Fruit fly (Drosophila melanogaster) whole organism, embryonic: Measurements from ENCODE around the gene Iru.
A peak's percentile ranks its signal among the peaks of the same experiment; 100 is the strongest.

ENCODE experiments used
- Ada2b ChIP-seq: fragments of 200-800 bp; sonication (Bioruptor generic); IDR thresholded peaks from 2 replicates; pipeline ENCODE4 v1.3.6; 2022; ENCODE audit warnings: missing biosample characterization, missing genetic modification characterization
- Antp ChIP-seq: fragments of 200-800 bp; sonication (Bioruptor generic); optimal IDR thresholded peaks from 3 replicates; lab custom pipeline; 2016; ENCODE audit warnings: missing biosample characterization, missing genetic modification characterization
- Bgb ChIP-seq: fragments of 200-800 bp; sonication (Bioruptor generic); IDR thresholded peaks from 2 replicates; pipeline ENCODE4 v1.3.6; 2022; ENCODE audit warnings: missing biosample characterization, missing genetic modification characterization; ENCODE audit not compliant: partially characterized antibody
- CG11247 ChIP-seq: fragments of 200-800 bp; sonication (Bioruptor generic); IDR thresholded peaks from 2 replicates; pipeline ENCODE4 v1.3.6; 2022; ENCODE audit warnings: missing biosample characterization, missing genetic modification characterization
- CG12104 ChIP-seq: fragments of 200-800 bp; sonication (Bioruptor generic); optimal IDR thresholded peaks from 3 replicates; lab custom pipeline; 2016; ENCODE audit warnings: missing biosample characterization, missing genetic modification characterization
- CG15011 ChIP-seq: fragments of 200-800 bp; sonication (Bioruptor generic); optimal IDR thresholded peaks from 3 replicates; lab custom pipeline; 2018; ENCODE audit warnings: missing biosample characterization, mild to moderate bottlenecking, missing genetic modification characterization
- CG17359 ChIP-seq: fragments of 200-800 bp; sonication (Bioruptor generic); optimal IDR thresholded peaks from 3 replicates; lab custom pipeline; 2018; ENCODE audit warnings: missing biosample characterization, mild to moderate bottlenecking, missing genetic modification characterization, moderate library complexity
- CG17385 ChIP-seq: fragments of 200-800 bp; sonication (Bioruptor generic); optimal IDR thresholded peaks from 3 replicates; lab custom pipeline; 2018; ENCODE audit warnings: missing biosample characterization, mild to moderate bottlenecking, missing genetic modification characterization
- CG18599 ChIP-seq: fragments of 200-800 bp; sonication (Bioruptor generic); optimal IDR thresholded peaks from 3 replicates; lab custom pipeline; 2017; ENCODE audit warnings: missing biosample characterization, missing genetic modification characterization, mild to moderate bottlenecking, moderate library complexity, missing genetic modification reagents
- CG18619 ChIP-seq: fragments of 200-800 bp; sonication (Bioruptor generic); optimal IDR thresholded peaks from 3 replicates; lab custom pipeline; 2017; ENCODE audit warnings: missing biosample characterization, mild to moderate bottlenecking, missing genetic modification characterization
- CG2120 ChIP-seq: fragments of 200-800 bp; sonication (Bioruptor generic); optimal IDR thresholded peaks from 3 replicates; lab custom pipeline; 2016; ENCODE audit warnings: missing biosample characterization, missing genetic modification characterization
- CG33557 ChIP-seq: fragments of 200-800 bp; sonication (Bioruptor generic); optimal IDR thresholded peaks from 2 replicates; lab custom pipeline; 2019; ENCODE audit warnings: missing biosample characterization, mild to moderate bottlenecking, missing genetic modification characterization, moderate library complexity
- CG34224 ChIP-seq: fragments of 200-800 bp; sonication (Bioruptor generic); IDR thresholded peaks from 3 replicates; pipeline ENCODE4 v1.3.6; 2022; ENCODE audit warnings: missing biosample characterization, missing genetic modification characterization; ENCODE audit not compliant: partially characterized antibody
- CG34422 ChIP-seq: fragments of 200-800 bp; sonication (Bioruptor generic); IDR thresholded peaks from 3 replicates; pipeline ENCODE4 v1.3.6; 2022; ENCODE audit warnings: missing biosample characterization, missing genetic modification characterization
- CG3838 ChIP-seq: fragments of 200-800 bp; sonication (Bioruptor generic); optimal IDR thresholded peaks from 3 replicates; lab custom pipeline; 2016; ENCODE audit warnings: missing biosample characterization, missing genetic modification characterization
- CG43689 ChIP-seq: fragments of 200-800 bp; sonication (Bioruptor generic); IDR thresholded peaks from 2 replicates; pipeline ENCODE4 v1.3.6; 2022; ENCODE audit warnings: missing biosample characterization, missing genetic modification characterization
- CrebB ChIP-seq: fragments of 200-800 bp; sonication (Bioruptor generic); optimal IDR thresholded peaks from 3 replicates; lab custom pipeline; 2018; ENCODE audit warnings: missing biosample characterization, mild to moderate bottlenecking, missing genetic modification characterization
- Dad ChIP-seq: fragments of 200-800 bp; sonication (Bioruptor generic); optimal IDR thresholded peaks from 3 replicates; lab custom pipeline; 2016; ENCODE audit warnings: missing biosample characterization, missing genetic modification characterization
- Dll ChIP-seq: fragments of 200-800 bp; sonication (Bioruptor generic); IDR thresholded peaks from 4 replicates; pipeline ENCODE4 v1.3.6; 2022; ENCODE audit warnings: missing biosample characterization, missing genetic modification characterization; ENCODE audit not compliant: partially characterized antibody
- Dref ChIP-seq: fragments of 200-800 bp; sonication (Bioruptor generic); IDR thresholded peaks from 2 replicates; pipeline ENCODE4 v1.3.6; 2022; ENCODE audit warnings: missing biosample characterization, missing genetic modification characterization
- GATAe ChIP-seq: fragments of 200-800 bp; sonication (Bioruptor generic); conservative IDR thresholded peaks from 2 replicates; pipeline ENCODE4 v1.3.6; 2022; ENCODE audit warnings: missing biosample characterization, missing genetic modification characterization
- Gsc ChIP-seq: fragments of 200-800 bp; sonication (Bioruptor generic); IDR thresholded peaks from 2 replicates; pipeline ENCODE4 v1.3.6; 2022; ENCODE audit warnings: missing biosample characterization, missing genetic modification characterization
- Gug ChIP-seq: fragments of 200-800 bp; sonication (Bioruptor generic); IDR thresholded peaks from 4 replicates; pipeline ENCODE4 v1.3.6; 2022; ENCODE audit warnings: missing biosample characterization, missing genetic modification characterization
- H2.0 ChIP-seq: fragments of 200-800 bp; sonication (Bioruptor generic); IDR thresholded peaks from 2 replicates; pipeline ENCODE4 v1.3.6; 2022; ENCODE audit warnings: missing biosample characterization, missing genetic modification characterization
- HLH3B ChIP-seq: fragments of 200-800 bp; sonication (Bioruptor generic); IDR thresholded peaks from 2 replicates; pipeline ENCODE4 v1.3.6; 2022; ENCODE audit warnings: missing biosample characterization, missing genetic modification characterization
- MTF-1 ChIP-seq: fragments of 200-800 bp; sonication (Bioruptor generic); optimal IDR thresholded peaks from 2 replicates; lab custom pipeline; 2018; ENCODE audit warnings: missing biosample characterization, mild to moderate bottlenecking, missing genetic modification characterization, borderline replicate concordance
- Mes4 ChIP-seq: fragments of 200-800 bp; sonication (Bioruptor generic); optimal IDR thresholded peaks from 2 replicates; lab custom pipeline; 2016; ENCODE audit warnings: missing biosample characterization, missing genetic modification characterization
- NC2β ChIP-seq: fragments of 200-800 bp; sonication (Bioruptor generic); optimal IDR thresholded peaks from 2 replicates; lab custom pipeline; 2016; ENCODE audit warnings: missing biosample characterization, missing genetic modification characterization
- NfI ChIP-seq: fragments of 200-800 bp; sonication (Bioruptor generic); optimal IDR thresholded peaks from 3 replicates; lab custom pipeline; 2018; ENCODE audit warnings: missing biosample characterization, mild to moderate bottlenecking, missing genetic modification characterization, moderate library complexity
- Pdp1 ChIP-seq, 2 experiments: fragments of 200-800 bp; sonication (Bioruptor generic); optimal IDR thresholded peaks; 3 replicates each; lab custom pipeline; 2016; ENCODE audit warnings: missing biosample characterization in 2 of 2, missing genetic modification characterization in 2 of 2, mild to moderate bottlenecking in 1 of 2, moderate library complexity in 1 of 2
- Sry-δ ChIP-seq: fragments of 200-800 bp; sonication (Bioruptor generic); optimal IDR thresholded peaks from 2 replicates; lab custom pipeline; 2016; ENCODE audit warnings: missing biosample characterization, missing genetic modification characterization
- Usf ChIP-seq: fragments of 200-800 bp; sonication (Bioruptor generic); optimal IDR thresholded peaks from 2 replicates; lab custom pipeline; 2017; ENCODE audit warnings: missing genotype, missing biosample characterization, missing genetic modification characterization
- Xrp1 ChIP-seq: fragments of 200-800 bp; sonication (Bioruptor generic); IDR thresholded peaks from 2 replicates; pipeline ENCODE4 v1.3.6; 2022; ENCODE audit warnings: missing biosample characterization, missing genetic modification characterization
- al ChIP-seq: fragments of 200-800 bp; sonication (Bioruptor generic); IDR thresholded peaks from 2 replicates; pipeline ENCODE4 v1.3.6; 2022; ENCODE audit warnings: missing biosample characterization, missing genetic modification characterization
- bsh ChIP-seq, 2 experiments: fragments of 200-800 bp; sonication (Bioruptor generic); optimal IDR thresholded peaks; 2 replicates each; lab custom pipeline; 2017 to 2018; ENCODE audit warnings: mild to moderate bottlenecking in 2 of 2, missing biosample characterization in 2 of 2, missing genetic modification characterization in 2 of 2, moderate library complexity in 1 of 2
- chn ChIP-seq: fragments of 200-800 bp; sonication (Bioruptor generic); optimal IDR thresholded peaks from 2 replicates; lab custom pipeline; 2016; ENCODE audit warnings: missing biosample characterization, missing genetic modification characterization
- croc ChIP-seq: fragments of 200-800 bp; sonication (Bioruptor generic); conservative IDR thresholded peaks from 3 replicates; pipeline ENCODE4 v1.3.6; 2022; ENCODE audit warnings: missing biosample characterization, missing genetic modification characterization
- dpn ChIP-seq, 2 experiments: fragments of 200-800 bp; sonication (Bioruptor generic); optimal IDR thresholded peaks; 3 replicates each; lab custom pipeline; 2016; ENCODE audit warnings: missing biosample characterization in 2 of 2, missing genetic modification characterization in 2 of 2
- gcm2 ChIP-seq: fragments of 200-800 bp; sonication (Bioruptor generic); optimal IDR thresholded peaks from 2 replicates; lab custom pipeline; 2016; ENCODE audit warnings: missing biosample characterization, missing genetic modification characterization
- gro ChIP-seq: fragments of 200-800 bp; sonication (Bioruptor generic); optimal IDR thresholded peaks from 2 replicates; lab custom pipeline; 2016; ENCODE audit warnings: missing biosample characterization, missing genetic modification characterization
- kni ChIP-seq: fragments of 200-800 bp; sonication (Bioruptor generic); optimal IDR thresholded peaks from 3 replicates; lab custom pipeline; 2017; ENCODE audit warnings: mild to moderate bottlenecking, missing biosample characterization, missing genetic modification reagents, missing genetic modification characterization
- mirr ChIP-seq: fragments of 200-800 bp; sonication (Bioruptor generic); optimal IDR thresholded peaks from 3 replicates; lab custom pipeline; 2018; ENCODE audit warnings: missing biosample characterization, mild to moderate bottlenecking, missing genetic modification characterization
- otp ChIP-seq: fragments of 200-800 bp; sonication (Bioruptor generic); IDR thresholded peaks from 3 replicates; pipeline ENCODE4, ENCODE4 v1.3.6; 2022; ENCODE audit warnings: missing biosample characterization, missing genetic modification characterization
- pnt ChIP-seq: fragments of 200-800 bp; sonication (Bioruptor generic); optimal IDR thresholded peaks from 3 replicates; lab custom pipeline; 2016; ENCODE audit warnings: missing biosample characterization, missing genetic modification characterization
- prd ChIP-seq, 3 experiments: fragments of >200 bp in 2 of 3; fragments of 200-800 bp in 1 of 3; sonication (Bioruptor generic) in 1 of 3; optimal IDR thresholded peaks in 2 of 3; IDR thresholded peaks in 1 of 3; 2 replicates in 2 of 3; 3 replicates in 1 of 3; pipeline versions ENCODE4 v1.3.6 to Lab custom; 2017 to 2022; ENCODE audit warnings: missing biosample characterization in 1 of 3, missing genetic modification characterization in 1 of 3
- pzg ChIP-seq: fragments of 200-800 bp; sonication (Bioruptor generic); optimal IDR thresholded peaks from 3 replicates; lab custom pipeline; 2018; ENCODE audit warnings: missing biosample characterization, mild to moderate bottlenecking, missing genetic modification characterization, moderate library complexity
- row ChIP-seq: fragments of 200-800 bp; sonication (Bioruptor generic); IDR thresholded peaks from 3 replicates; pipeline ENCODE4 v1.3.6; 2022; ENCODE audit warnings: missing biosample characterization, missing genetic modification characterization
- sd ChIP-seq: fragments of 200-800 bp; sonication (Bioruptor generic); optimal IDR thresholded peaks from 3 replicates; lab custom pipeline; 2018; ENCODE audit warnings: missing biosample characterization, mild to moderate bottlenecking, missing genetic modification characterization, moderate library complexity
- sima ChIP-seq: fragments of 200-800 bp; sonication (Bioruptor generic); optimal IDR thresholded peaks from 2 replicates; lab custom pipeline; 2016; ENCODE audit warnings: missing biosample characterization, missing genetic modification characterization
- tgo ChIP-seq: fragments of 200-800 bp; sonication (Bioruptor generic); IDR thresholded peaks from 3 replicates; pipeline ENCODE4 v1.3.6; 2022; ENCODE audit warnings: missing biosample characterization, missing genetic modification characterization

The Iru gene

DNA sequence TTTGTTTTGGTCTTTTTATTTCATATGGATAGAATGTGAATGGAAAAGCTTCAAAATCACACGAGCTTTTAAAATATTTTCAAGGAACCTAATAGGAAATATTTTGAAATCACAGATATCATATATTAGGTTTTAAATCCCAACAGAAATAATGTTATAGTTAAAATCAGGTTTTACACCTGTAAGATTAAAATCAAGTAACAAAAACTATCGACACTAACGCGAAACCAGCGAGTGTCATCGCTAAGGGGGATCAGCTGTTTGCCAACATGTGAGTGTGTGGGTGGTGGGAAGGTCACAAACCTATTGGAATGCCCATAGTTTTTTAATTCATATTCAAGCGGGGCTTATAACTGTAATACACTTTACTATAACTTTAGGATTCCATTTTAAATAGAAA is 32.4 kb downstream of the Iru start, which contains the start of gene hyx (continued):
- TF ChIP-seq CG2120 (peak; percentile 77), Xrp1 (GFP tag; lab: Robert Waterston, UW) (no peak), CrebB (tag; lab: Kevin White, UChicago) (no peak), CG43689 (no peak), kni (GFP tag; lab: Kevin White, UChicago) (no peak), gro (GFP tag; lab: Kevin White, UChicago) (peak; percentile 76), Pdp1 (GFP tag; optimal IDR thresholded peaks at IDR 0.05; lab: Kevin White, UChicago) (peak in 1 of 2 experiments; percentile 41), row (GFP tag; lab: Robert Waterston, UW) (peak; percentile 90), CG17385 (GFP tag; lab: Kevin White, UChicago) (peak; percentile 38), Antp (GFP tag; lab: Kevin White, UChicago) (peak; percentile 57), tgo (GFP tag; lab: Robert Waterston, UW) (peak; percentile 56; the same call in 1 of the 3 replicates), gcm2 (no peak), Ada2b (GFP tag; lab: Robert Waterston, UW) (no peak), prd (optimal IDR thresholded peaks at IDR 0.05; lab: Kevin White, UChicago) (no peak), prd (GFP tag; IDR thresholded peaks at IDR 0.05; lab: Robert Waterston, UW) (peak; percentile 38; the same call in 1 of the 3 replicates), Sry-δ (GFP tag; lab: Kevin White, UChicago) (peak; percentile 90), NC2β (peak; percentile 17), CG18599 (peak; percentile 25)

dm6 chr3R:9039448-9039847 is 33.2 kb downstream of the Iru start, which contains the start of gene neur:
Gene neur, minus strand, starts transcription at chr3R:9039471.
- TF ChIP-seq chn (GFP tag; lab: Kevin White, UChicago) (peak; percentile 27), HLH3B (GFP tag; lab: Robert Waterston, UW) (no peak), gcm2 (no peak), Dad (GFP tag; lab: Kevin White, UChicago) (no peak), Gsc (GFP tag; lab: Robert Waterston, UW) (no peak), croc (no peak), Bgb (GFP tag; lab: Robert Waterston, UW) (peak; percentile 67), CG33557 (GFP tag; lab: Kevin White, UChicago) (peak; percentile 25), Mes4 (GFP tag; lab: Kevin White, UChicago) (peak; percentile 26), Dll (peak; percentile 80), CG34422 (GFP tag; lab: Robert Waterston, UW) (peak; percentile 54; the same call in 1 of the 3 replicates), CG15011 (GFP tag; lab: Kevin White, UChicago) (no peak), CG17359 (tag; lab: Kevin White, UChicago) (no peak), pnt (GFP tag; lab: Kevin White, UChicago) (no peak), CG18619 (GFP tag; lab: Kevin White, UChicago) (peak; percentile 25), MTF-1 (GFP tag; lab: Kevin White, UChicago) (no peak), pzg (GFP tag; lab: Kevin White, UChicago) (peak; percentile 77), CG12104 (GFP tag; lab: Kevin White, UChicago) (peak; percentile 19), Gug (no peak), CG11247 (no peak), sd (tag; lab: Kevin White, UChicago) (no peak), al (GFP tag; lab: Robert Waterston, UW) (no peak), NfI (GFP tag; lab: Kevin White, UChicago) (peak; percentile 40), bsh (GFP tag; optimal IDR thresholded peaks at IDR 0.05; lab: Kevin White, UChicago) (no peak), Usf (GFP tag; lab: Kevin White, UChicago) (no peak), GATAe (no peak), Dref (no peak), mirr (GFP tag; lab: Kevin White, UChicago) (no peak), H2.0 (GFP tag; lab: Robert Waterston, UW) (no peak), dpn (GFP tag; optimal IDR thresholded peaks at IDR 0.05; lab: Kevin White, UChicago) (peak; percentile 14 to 29), CG34224 (GFP tag; lab: Robert Waterston, UW) (peak; percentile 59), otp (GFP tag; lab: Robert Waterston, UW) (no peak), sima (GFP tag; lab: Kevin White, UChicago) (no peak), CG3838 (GFP tag; lab: Kevin White, UChicago) (no peak)
